Worm (Caenorhabditis elegans) whole organism, L1 larva: ENCODE results near the gene ztf-28.

Experiments
- C16A3.4 ChIP-seq: fragments of 150-350 bp; optimal IDR thresholded peaks from 2 replicates; lab custom pipeline; 2014; ENCODE audit warnings: missing biosample characterization, missing genetic modification characterization
- alr-1 ChIP-seq: fragments of 200-800 bp; sonication (Bioruptor generic); optimal IDR thresholded peaks from 2 replicates; lab custom pipeline; 2018; ENCODE audit warnings: borderline replicate concordance, mild to moderate bottlenecking, missing genetic modification characterization, missing compliant biosample characterization
- ceh-63 ChIP-seq: fragments of 200-800 bp; sonication (Bioruptor generic); optimal IDR thresholded peaks from 2 replicates; lab custom pipeline; 2018; ENCODE audit warnings: mild to moderate bottlenecking, missing genetic modification characterization, missing compliant biosample characterization
- ceh-8 ChIP-seq: fragments of 200-800 bp; sonication (Bioruptor generic); optimal IDR thresholded peaks from 2 replicates; lab custom pipeline; 2018; ENCODE audit warnings: mild to moderate bottlenecking, missing genetic modification characterization, moderate library complexity, missing compliant biosample characterization
- ceh-82 ChIP-seq, 3 experiments: fragments of 150-350 bp in 1 of 3; sonication (generic microtip) in 2 of 3; optimal IDR thresholded peaks; 2 replicates each; lab custom pipeline; 2014 to 2017; ENCODE audit warnings: missing biosample characterization in 3 of 3, missing genetic modification characterization in 3 of 3
- ceh-88 ChIP-seq: fragments of 200-800 bp; sonication (Bioruptor generic); IDR thresholded peaks from 2 replicates; pipeline ENCODE4 v1.3.6; 2022; ENCODE audit warnings: missing genetic modification characterization, missing compliant biosample characterization
- ces-1 ChIP-seq: fragments of 150-350 bp; optimal IDR thresholded peaks from 2 replicates; lab custom pipeline; 2014; ENCODE audit warnings: missing biosample characterization, missing genetic modification reagents, missing genetic modification characterization
- dpl-1 ChIP-seq, 3 experiments: fragments of 150-350 bp in 2 of 3; sonication (generic microtip) in 1 of 3; optimal IDR thresholded peaks; 2 replicates each; lab custom pipeline; 2014 to 2017; ENCODE audit warnings: missing biosample characterization in 3 of 3, missing genetic modification characterization in 3 of 3, missing genetic modification reagents in 3 of 3
- efl-1 ChIP-seq, 4 experiments: fragments of 150-350 bp; optimal IDR thresholded peaks in 3 of 4; peaks in 1 of 4; 1 replicate in 1 of 4; 2 replicates in 3 of 4; lab custom pipeline; 2014; ENCODE audit warnings: missing biosample characterization in 2 of 4, missing genetic modification characterization in 2 of 4, missing genetic modification reagents in 2 of 4
- efl-3 ChIP-seq: fragments of 200-800 bp; sonication (Bioruptor generic); optimal IDR thresholded peaks from 2 replicates; lab custom pipeline; 2018; ENCODE audit warnings: mild to moderate bottlenecking, missing genetic modification characterization, missing compliant biosample characterization
- egl-13 ChIP-seq: sonication (generic microtip); optimal IDR thresholded peaks from 2 replicates; lab custom pipeline; 2016; ENCODE audit warnings: missing genotype, missing genetic modification reagents, missing genetic modification characterization, missing compliant biosample characterization
- elt-2 ChIP-seq: sonication (generic microtip); optimal IDR thresholded peaks from 2 replicates; lab custom pipeline; 2016; ENCODE audit warnings: missing genetic modification characterization, mild to moderate bottlenecking, inconsistent platforms, missing compliant biosample characterization, missing genetic modification reagents
- elt-3 ChIP-seq, 6 experiments: fragments of 150-350 bp in 1 of 6; sonication (generic microtip); optimal IDR thresholded peaks; 2 replicates each; lab custom pipeline; 2017 to 2018; ENCODE audit warnings: missing biosample characterization in 6 of 6, missing genetic modification characterization in 6 of 6, inconsistent platforms in 1 of 6
- ets-5 ChIP-seq: fragments of 200-800 bp; sonication (Bioruptor generic); IDR thresholded peaks from 2 replicates; pipeline ENCODE4 v1.3.6; 2022; ENCODE audit warnings: missing genetic modification characterization, missing compliant biosample characterization
- fkh-10 ChIP-seq: sonication (generic microtip); optimal IDR thresholded peaks from 2 replicates; lab custom pipeline; 2017; ENCODE audit warnings: missing biosample characterization, missing genetic modification reagents, missing genetic modification characterization
- fos-1 ChIP-seq: fragments of 150-350 bp; optimal IDR thresholded peaks from 2 replicates; lab custom pipeline; 2014; ENCODE audit warnings: missing biosample characterization, missing genetic modification characterization
- hlh-4 ChIP-seq: sonication (generic microtip); optimal IDR thresholded peaks from 2 replicates; lab custom pipeline; 2016; ENCODE audit warnings: mild to moderate bottlenecking, missing genetic modification characterization, missing compliant biosample characterization
- irx-1 ChIP-seq: sonication (generic microtip); optimal IDR thresholded peaks from 2 replicates; lab custom pipeline; 2016; ENCODE audit warnings: missing genetic modification characterization, missing compliant biosample characterization
- isw-1 ChIP-seq: fragments of 200-800 bp; sonication (Bioruptor generic); IDR thresholded peaks from 2 replicates; pipeline ENCODE4 v1.3.6; 2022; ENCODE audit warnings: missing genetic modification characterization, missing compliant biosample characterization
- lin-13 ChIP-seq: fragments of 150-350 bp; optimal IDR thresholded peaks from 2 replicates; lab custom pipeline; 2014; ENCODE audit warnings: missing biosample characterization, missing genetic modification reagents, missing genetic modification characterization
- lin-14 ChIP-seq: fragments of 200-800 bp; sonication (Bioruptor generic); optimal IDR thresholded peaks from 2 replicates; lab custom pipeline; 2018; ENCODE audit warnings: mild to moderate bottlenecking, missing genetic modification characterization, moderate library complexity, missing compliant biosample characterization
- lin-35 ChIP-seq, 2 experiments: fragments of 150-350 bp; optimal IDR thresholded peaks; 2 replicates each; lab custom pipeline; 2014; ENCODE audit warnings: missing biosample characterization in 2 of 2, missing genetic modification characterization in 2 of 2, missing genetic modification reagents in 2 of 2
- lir-3 ChIP-seq: sonication (generic microtip); optimal IDR thresholded peaks from 2 replicates; lab custom pipeline; 2016; ENCODE audit warnings: mild to moderate bottlenecking, missing genetic modification characterization, moderate library complexity, missing compliant biosample characterization; ENCODE audit not compliant: poor library complexity
- mdl-1 ChIP-seq, 2 experiments: fragments of 150-350 bp; optimal IDR thresholded peaks; 2 replicates each; lab custom pipeline; 2014 to 2017; ENCODE audit warnings: missing biosample characterization in 2 of 2, missing genetic modification characterization in 2 of 2, inconsistent platforms in 1 of 2
- mef-2 ChIP-seq: fragments of 150-350 bp; optimal IDR thresholded peaks from 2 replicates; lab custom pipeline; 2014; ENCODE audit warnings: missing biosample characterization, missing genetic modification characterization
- mep-1 ChIP-seq: fragments of 150-350 bp; optimal IDR thresholded peaks from 2 replicates; lab custom pipeline; 2014; ENCODE audit warnings: missing biosample characterization, missing genetic modification characterization
- nhr-11 ChIP-seq: fragments of 150-350 bp; optimal IDR thresholded peaks from 2 replicates; lab custom pipeline; 2014; ENCODE audit warnings: missing biosample characterization, missing genetic modification characterization
- nhr-12 ChIP-seq: sonication (generic microtip); optimal IDR thresholded peaks from 2 replicates; lab custom pipeline; 2017; ENCODE audit warnings: missing biosample characterization, missing genetic modification characterization
- nhr-19 ChIP-seq: fragments of 200-800 bp; sonication (Bioruptor generic); conservative IDR thresholded peaks from 2 replicates; pipeline ENCODE4 v1.3.6; 2022; ENCODE audit warnings: missing genetic modification characterization, missing compliant biosample characterization
- nhr-20 ChIP-seq: sonication (generic microtip); optimal IDR thresholded peaks from 2 replicates; lab custom pipeline; 2016; ENCODE audit warnings: mild to moderate bottlenecking, missing genetic modification characterization, missing compliant biosample characterization
- nhr-237 ChIP-seq: fragments of 150-350 bp; optimal IDR thresholded peaks from 2 replicates; lab custom pipeline; 2014; ENCODE audit warnings: missing biosample characterization, missing genetic modification characterization
- nhr-28 ChIP-seq: fragments of 150-350 bp; optimal IDR thresholded peaks from 2 replicates; lab custom pipeline; 2014; ENCODE audit warnings: missing biosample characterization, missing genetic modification characterization
- nhr-76 ChIP-seq: sonication (generic microtip); optimal IDR thresholded peaks from 2 replicates; lab custom pipeline; 2017; ENCODE audit warnings: missing biosample characterization, missing genetic modification characterization
- pax-3 ChIP-seq: fragments of 200-800 bp; sonication (Bioruptor generic); optimal IDR thresholded peaks from 2 replicates; lab custom pipeline; 2018; ENCODE audit warnings: mild to moderate bottlenecking, missing genetic modification characterization, moderate library complexity, missing compliant biosample characterization
- pqm-1 ChIP-seq: sonication (generic microtip); optimal IDR thresholded peaks from 3 replicates; lab custom pipeline; 2017; ENCODE audit warnings: missing biosample characterization, missing genetic modification characterization
- rnt-1 ChIP-seq: sonication (generic microtip); optimal IDR thresholded peaks from 2 replicates; lab custom pipeline; 2016; ENCODE audit warnings: mild to moderate bottlenecking, missing genetic modification characterization, moderate library complexity, missing compliant biosample characterization
- skn-1 ChIP-seq: fragments of 150-350 bp; optimal IDR thresholded peaks from 2 replicates; lab custom pipeline; 2014; ENCODE audit warnings: missing biosample characterization, missing genetic modification characterization
- snu-23 ChIP-seq: sonication (generic microtip); optimal IDR thresholded peaks from 2 replicates; lab custom pipeline; 2016; ENCODE audit warnings: missing genetic modification characterization, missing compliant biosample characterization
- sptf-1 ChIP-seq: fragments of 150-350 bp; optimal IDR thresholded peaks from 2 replicates; lab custom pipeline; 2014; ENCODE audit warnings: missing biosample characterization, missing genetic modification characterization
- sup-37 ChIP-seq: fragments of 200-800 bp; sonication (Bioruptor generic); optimal IDR thresholded peaks from 2 replicates; lab custom pipeline; 2018; ENCODE audit warnings: mild to moderate bottlenecking, missing genetic modification characterization, missing compliant biosample characterization
- unc-30 ChIP-seq: sonication (generic microtip); optimal IDR thresholded peaks from 2 replicates; lab custom pipeline; 2017; ENCODE audit warnings: missing biosample characterization, missing genetic modification characterization
- unc-62 ChIP-seq: fragments of 150-350 bp; optimal IDR thresholded peaks from 2 replicates; lab custom pipeline; 2014; ENCODE audit warnings: missing biosample characterization, missing genetic modification reagents, missing genetic modification characterization
- unc-86 ChIP-seq: sonication (generic microtip); optimal IDR thresholded peaks from 2 replicates; lab custom pipeline; 2016; ENCODE audit warnings: missing genetic modification characterization, missing compliant biosample characterization
- unc-98 ChIP-seq: fragments of 200-800 bp; sonication (Bioruptor generic); IDR thresholded peaks from 2 replicates; pipeline ENCODE4 v1.3.6; 2022; ENCODE audit warnings: missing genetic modification characterization, missing compliant biosample characterization
- xbp-1 ChIP-seq: sonication (generic microtip); optimal IDR thresholded peaks from 2 replicates; lab custom pipeline; 2016; ENCODE audit warnings: missing genetic modification characterization, missing compliant biosample characterization
- zip-4 ChIP-seq: fragments of 200-800 bp; sonication (Bioruptor generic); optimal IDR thresholded peaks from 2 replicates; lab custom pipeline; 2018; ENCODE audit warnings: mild to moderate bottlenecking, missing genetic modification characterization, moderate library complexity, missing compliant biosample characterization
- ztf-11 ChIP-seq, 2 experiments: sonication (generic microtip); optimal IDR thresholded peaks; 2 replicates each; lab custom pipeline; 2016 to 2017; ENCODE audit warnings: missing genetic modification characterization in 2 of 2, missing biosample characterization in 1 of 2, missing compliant biosample characterization in 1 of 2
- ztf-4 ChIP-seq: fragments of 150-350 bp; optimal IDR thresholded peaks from 2 replicates; lab custom pipeline; 2014; ENCODE audit warnings: missing biosample characterization, missing genetic modification characterization

Gene ztf-28

ce11 chrV:2126554-2126953 is 36.1 kb downstream of the ztf-28 start:
- TF ChIP-seq efl-1 (optimal IDR thresholded peaks at IDR 0.05; lab: Kevin White, UChicago) = no peak
- TF ChIP-seq efl-1 (GFP tag; optimal IDR thresholded peaks at IDR 0.05 in 1 of 2; lab: Kevin White, UChicago) = peak in 1 of 2 experiments; percentile 88
- no peak for TF ChIP-seq unc-62 (GFP tag; lab: Kevin White, UChicago)
- peak; percentile 73 for TF ChIP-seq rnt-1 (tag; lab: Kevin White, UChicago)
- TF ChIP-seq, all 84 proteins: peak for 2

- TF ChIP-seq sptf-1 (tag; lab: Kevin White, UChicago) (no peak), efl-1 (optimal IDR thresholded peaks at IDR 0.05; lab: Kevin White, UChicago) (peak; percentile 95 to 99), efl-1 (GFP tag; optimal IDR thresholded peaks at IDR 0.05 in 1 of 2; lab: Kevin White, UChicago) (peak; percentile 94 to 99), nhr-76 (tag; lab: Kevin White, UChicago) (no peak), fos-1 (tag; lab: Kevin White, UChicago) (peak; percentile 62), ceh-63 (peak; percentile 60), nhr-20 (tag; lab: Kevin White, UChicago) (peak; percentile 82), unc-30 (no peak), nhr-28 (tag; lab: Kevin White, UChicago) (no peak), ceh-88 (GFP tag; lab: Robert Waterston, UW) (peak; percentile 46), xbp-1 (tag; lab: Kevin White, UChicago) (peak; percentile 81), isw-1 (GFP tag; lab: Robert Waterston, UW) (peak; percentile 78), pax-3 (tag; lab: Kevin White, UChicago) (peak; percentile 89), ces-1 (GFP tag; lab: Kevin White, UChicago) (no peak), nhr-12 (no peak), efl-3 (no peak), skn-1 (tag; lab: Kevin White, UChicago) (peak; percentile 11), ets-5 (no peak), mef-2 (tag; lab: Kevin White, UChicago) (no peak), snu-23 (peak; percentile 81), lir-3 (tag; lab: Kevin White, UChicago) (peak; percentile 95), lin-14 (GFP tag; lab: Kevin White, UChicago) (peak; percentile 92), lin-13 (GFP tag; lab: Kevin White, UChicago) (peak; percentile 67), mdl-1 (tag; optimal IDR thresholded peaks at IDR 0.05; lab: Kevin White, UChicago) (peak in 1 of 2 experiments; percentile 6), hlh-4 (peak; percentile 59), elt-2 (tag; lab: Kevin White, UChicago) (peak; percentile 67), unc-62 (GFP tag; lab: Kevin White, UChicago) (no peak), egl-13 (peak; percentile 85), ceh-82 (tag; optimal IDR thresholded peaks at IDR 0.05; lab: Kevin White, UChicago) (peak; percentile 55 to 73 (median 70)), nhr-11 (tag; lab: Kevin White, UChicago) (no peak), ztf-4 (tag; lab: Kevin White, UChicago) (no peak), irx-1 (tag; lab: Kevin White, UChicago) (peak; percentile 96), sup-37 (GFP tag; lab: Kevin White, UChicago) (peak; percentile 55), alr-1 (tag; lab: Kevin White, UChicago) (no peak), unc-98 (GFP tag; lab: Robert Waterston, UW) (peak; percentile 82), nhr-237 (tag; lab: Kevin White, UChicago) (peak; percentile 13), C16A3.4 (tag; lab: Kevin White, UChicago) (peak; percentile 14), mep-1 (peak; percentile 65), nhr-19 (GFP tag; lab: Robert Waterston, UW) (peak; percentile 88), rnt-1 (tag; lab: Kevin White, UChicago) (peak; percentile 97), unc-86 (tag; lab: Kevin White, UChicago) (peak; percentile 69), lin-35 (GFP tag; optimal IDR thresholded peaks at IDR 0.05; lab: Kevin White, UChicago) (peak; percentile 93 to 94), dpl-1 (GFP tag; optimal IDR thresholded peaks at IDR 0.05; lab: Kevin White, UChicago) (peak; percentile 89 to 94 (median 92)), fkh-10 (GFP tag; lab: Kevin White, UChicago) (peak; percentile 2), zip-4 (peak; percentile 36), pqm-1 (no peak), ztf-11 (tag; optimal IDR thresholded peaks at IDR 0.05; lab: Kevin White, UChicago) (peak in 1 of 2 experiments; percentile 94), ceh-8 (peak; percentile 80), elt-3 (tag; optimal IDR thresholded peaks at IDR 0.05; lab: Kevin White, UChicago) (peak in 1 of 6 experiments; percentile 51)
Measured at ce11 chrV:2126996-2127585, 36.6 kb downstream of the ztf-28 start, which contains the start of gene ldp-1. TSS of gene ldp-1 (plus strand) at chrV:2127535.
